Worm (Caenorhabditis elegans) whole organism, young adult: ENCODE results near the gene piki-1.

Source experiments
- C17E4.6 ChIP-seq: fragments of 200-800 bp; sonication (Bioruptor generic); IDR thresholded peaks from 2 replicates; pipeline ENCODE4 v1.3.6; 2022; ENCODE audit warnings: missing genetic modification reagents, missing genetic modification characterization, missing compliant biosample characterization
- bed-1 ChIP-seq: fragments of 200-800 bp; sonication (Bioruptor generic); IDR thresholded peaks from 2 replicates; pipeline ENCODE4 v1.3.6; 2022; ENCODE audit warnings: missing genetic modification reagents, missing genetic modification characterization, missing compliant biosample characterization
- pbrm-1 ChIP-seq: fragments of 200-800 bp; sonication (Bioruptor generic); IDR thresholded peaks from 2 replicates; pipeline ENCODE4 v1.3.6; 2022; ENCODE audit warnings: missing genetic modification reagents, missing genetic modification characterization, missing compliant biosample characterization
- ztf-26 ChIP-seq: sonication (generic microtip); optimal IDR thresholded peaks from 2 replicates; lab custom pipeline; 2017; ENCODE audit warnings: missing genetic modification characterization, missing compliant biosample characterization
- ztf-3 ChIP-seq: fragments of 200-800 bp; sonication (Bioruptor generic); optimal IDR thresholded peaks from 2 replicates; lab custom pipeline; 2018; ENCODE audit warnings: mild to moderate bottlenecking, missing genetic modification characterization, missing compliant biosample characterization

DNA sequence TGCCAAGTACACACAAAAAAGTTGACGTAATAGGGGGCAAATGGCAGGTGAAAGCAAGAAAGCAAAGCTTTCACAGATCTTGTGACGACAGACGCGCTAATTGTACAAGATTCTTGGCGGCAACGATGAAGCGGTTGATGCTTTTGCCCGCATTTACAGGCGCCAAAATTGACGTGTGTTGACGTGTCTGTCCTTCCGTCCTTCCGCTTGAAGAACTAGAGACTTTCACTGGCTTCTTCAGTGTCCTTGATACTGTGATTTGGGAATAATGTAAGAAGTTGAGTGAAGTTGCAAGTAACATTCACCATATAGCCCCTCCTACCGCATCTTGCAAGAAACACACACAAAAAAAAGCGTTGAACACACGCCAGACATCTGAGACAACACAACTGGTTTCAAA, 37.5 kb upstream of the piki-1 start, which contains the start of gene jud-4:
- TF ChIP-seq ztf-26 (no peak), ztf-3 (no peak), pbrm-1 (no peak), C17E4.6 (no peak), bed-1 (GFP tag; lab: Robert Waterston, UW) (no peak)
